Worm (Caenorhabditis elegans) whole organism, L4 larva: Measurements from ENCODE around the gene T16G1.5.
A peak's percentile ranks its signal among the peaks of the same experiment; 100 is the strongest.

Experiments used
- F10B5.3 ChIP-seq: sonication (generic microtip); optimal IDR thresholded peaks from 2 replicates; lab custom pipeline; 2016; ENCODE audit warnings: mild to moderate bottlenecking, missing genetic modification characterization, missing compliant biosample characterization
- F26F4.8 ChIP-seq: fragments of 200-800 bp; sonication (Bioruptor generic); conservative IDR thresholded peaks from 2 replicates; pipeline ENCODE4 v1.3.6; 2022; ENCODE audit warnings: missing genetic modification characterization, missing compliant biosample characterization
- F37D6.2 ChIP-seq: sonication (generic microtip); optimal IDR thresholded peaks from 2 replicates; lab custom pipeline; 2016; ENCODE audit warnings: mild to moderate bottlenecking, missing genetic modification characterization, missing compliant biosample characterization
- R02D3.7 ChIP-seq: fragments of 150-350 bp; sonication (generic microtip); optimal IDR thresholded peaks from 3 replicates; lab custom pipeline; 2014; ENCODE audit warnings: missing biosample characterization, missing genetic modification characterization
- ZK546.5 ChIP-seq, 2 experiments: sonication (generic microtip); optimal IDR thresholded peaks; 2 replicates each; lab custom pipeline; 2017; ENCODE audit warnings: missing biosample characterization in 2 of 2, missing genetic modification characterization in 2 of 2
- aha-1 ChIP-seq: fragments of 150-350 bp; peaks from one replicate; lab custom pipeline; 2014; ENCODE audit warnings: missing biosample characterization, missing genetic modification characterization
- aly-2 ChIP-seq: sonication (generic microtip); optimal IDR thresholded peaks from 2 replicates; lab custom pipeline; 2018; ENCODE audit warnings: missing biosample characterization, missing genetic modification characterization
- attf-4 ChIP-seq: sonication (generic microtip); optimal IDR thresholded peaks from 3 replicates; lab custom pipeline; 2017; ENCODE audit warnings: missing biosample characterization, missing genetic modification characterization
- ceh-32 ChIP-seq: sonication (generic microtip); optimal IDR thresholded peaks from 2 replicates; lab custom pipeline; 2016; ENCODE audit warnings: mild to moderate bottlenecking, missing genetic modification characterization, missing compliant biosample characterization; ENCODE audit not compliant: poor library complexity
- ceh-62 ChIP-seq: sonication (generic microtip); optimal IDR thresholded peaks from 2 replicates; lab custom pipeline; 2017; ENCODE audit warnings: missing biosample characterization, missing genetic modification characterization
- cey-2 ChIP-seq: sonication (generic microtip); optimal IDR thresholded peaks from 3 replicates; lab custom pipeline; 2017; ENCODE audit warnings: missing genetic modification characterization, mild to moderate bottlenecking, missing compliant biosample characterization, antibody characterized with exemption, borderline replicate concordance; ENCODE audit not compliant: insufficient read depth
- ctbp-1 ChIP-seq: fragments of 200-800 bp; sonication (Bioruptor generic); IDR thresholded peaks from 2 replicates; pipeline ENCODE4 v1.3.6; 2022; ENCODE audit warnings: missing genetic modification reagents, missing genetic modification characterization, missing compliant biosample characterization
- daf-16 ChIP-seq, 3 experiments: sonication (generic microtip); optimal IDR thresholded peaks; 2 replicates each; lab custom pipeline; 2016 to 2017; ENCODE audit warnings: missing genetic modification characterization in 3 of 3, missing genetic modification reagents in 3 of 3, mild to moderate bottlenecking in 2 of 3, missing compliant biosample characterization in 2 of 3, missing biosample characterization in 1 of 3, moderate library complexity in 1 of 3
- daf-19 ChIP-seq: fragments of 200-800 bp; sonication (Bioruptor generic); conservative IDR thresholded peaks from 2 replicates; pipeline ENCODE4 v1.3.6; 2022; ENCODE audit warnings: missing genetic modification characterization, missing compliant biosample characterization
- daf-8 ChIP-seq: fragments of 200-800 bp; sonication (Bioruptor generic); IDR thresholded peaks from 2 replicates; pipeline ENCODE4 v1.3.6; 2022; ENCODE audit warnings: missing genetic modification characterization, missing compliant biosample characterization
- dmd-6 ChIP-seq: fragments of 200-800 bp; sonication (Bioruptor generic); IDR thresholded peaks from 2 replicates; pipeline ENCODE4 v1.3.6; 2022; ENCODE audit warnings: missing genetic modification reagents, missing genetic modification characterization, missing compliant biosample characterization
- dmd-8 ChIP-seq: fragments of 200-800 bp; sonication (Bioruptor generic); IDR thresholded peaks from 2 replicates; pipeline ENCODE4 v1.3.6; 2022; ENCODE audit warnings: missing genetic modification characterization, missing compliant biosample characterization
- duxl-1 ChIP-seq: sonication (generic microtip); optimal IDR thresholded peaks from 2 replicates; lab custom pipeline; 2016; ENCODE audit warnings: mild to moderate bottlenecking, missing genetic modification characterization, moderate library complexity, missing compliant biosample characterization; ENCODE audit not compliant: poor library complexity
- dve-1 ChIP-seq: sonication (generic microtip); optimal IDR thresholded peaks from 2 replicates; lab custom pipeline; 2017; ENCODE audit warnings: antibody characterized with exemption, mild to moderate bottlenecking, missing genetic modification characterization, missing compliant biosample characterization; ENCODE audit not compliant: insufficient read depth
- egl-27 ChIP-seq: sonication (generic microtip); optimal IDR thresholded peaks from 3 replicates; lab custom pipeline; 2017; ENCODE audit warnings: missing biosample characterization, missing genetic modification reagents, missing genetic modification characterization
- fkh-10 ChIP-seq: fragments of 150-350 bp; optimal IDR thresholded peaks from 2 replicates; lab custom pipeline; 2014; ENCODE audit warnings: missing biosample characterization, missing genetic modification reagents, missing genetic modification characterization
- hlh-30 ChIP-seq: sonication (generic microtip); optimal IDR thresholded peaks from 2 replicates; lab custom pipeline; 2017; ENCODE audit warnings: antibody characterized with exemption, mild to moderate bottlenecking, missing genetic modification characterization, missing compliant biosample characterization; ENCODE audit not compliant: insufficient read depth
- lin-15B ChIP-seq: fragments of 150-350 bp; sonication (generic microtip); optimal IDR thresholded peaks from 3 replicates; lab custom pipeline; 2014; ENCODE audit warnings: missing biosample characterization, missing genetic modification characterization
- lsy-2 ChIP-seq, 2 experiments: fragments of 150-350 bp in 1 of 2; sonication (generic microtip) in 1 of 2; optimal IDR thresholded peaks; 2 replicates each; lab custom pipeline; 2014 to 2017; ENCODE audit warnings: missing biosample characterization in 2 of 2, missing genetic modification characterization in 2 of 2
- madf-5 ChIP-seq, 2 experiments: fragments of 200-800 bp; sonication (Bioruptor generic); IDR thresholded peaks; 2 replicates each; pipeline ENCODE4 v1.3.6; 2022; ENCODE audit warnings: missing compliant biosample characterization in 2 of 2, missing genetic modification characterization in 2 of 2
- madf-9 ChIP-seq: fragments of 200-800 bp; sonication (Bioruptor generic); conservative IDR thresholded peaks from 2 replicates; pipeline ENCODE4 v1.3.6; 2022; ENCODE audit warnings: missing genetic modification reagents, missing genetic modification characterization, missing compliant biosample characterization
- mdt-29 ChIP-seq: fragments of 200-800 bp; sonication (Bioruptor generic); IDR thresholded peaks from 2 replicates; pipeline ENCODE4 v1.3.6; 2022; ENCODE audit warnings: missing genetic modification reagents, missing genetic modification characterization, missing compliant biosample characterization
- mes-2 ChIP-seq: sonication (generic microtip); optimal IDR thresholded peaks from 2 replicates; lab custom pipeline; 2016; ENCODE audit warnings: missing genotype, mild to moderate bottlenecking, missing genetic modification characterization, missing compliant biosample characterization; ENCODE audit not compliant: poor library complexity, severe bottlenecking
- mxl-2 ChIP-seq: fragments of 200-800 bp; sonication (Bioruptor generic); conservative IDR thresholded peaks from 2 replicates; pipeline ENCODE4 v1.3.6; 2022; ENCODE audit warnings: missing genetic modification reagents, missing genetic modification characterization, missing compliant biosample characterization
- nhr-10 ChIP-seq: fragments of 150-350 bp; optimal IDR thresholded peaks from 2 replicates; lab custom pipeline; 2014; ENCODE audit warnings: missing biosample characterization, missing genetic modification characterization
- nhr-11 ChIP-seq: fragments of 150-350 bp; optimal IDR thresholded peaks from 2 replicates; lab custom pipeline; 2014; ENCODE audit warnings: missing biosample characterization, missing genetic modification characterization
- nhr-237 ChIP-seq: sonication (generic microtip); optimal IDR thresholded peaks from 2 replicates; lab custom pipeline; 2017; ENCODE audit warnings: missing biosample characterization, missing genetic modification characterization
- nhr-28 ChIP-seq: fragments of 150-350 bp; optimal IDR thresholded peaks from 2 replicates; lab custom pipeline; 2014; ENCODE audit warnings: missing biosample characterization, missing genetic modification characterization
- nhr-48 ChIP-seq: sonication (generic microtip); optimal IDR thresholded peaks from 2 replicates; lab custom pipeline; 2016; ENCODE audit warnings: mild to moderate bottlenecking, missing genetic modification characterization, missing compliant biosample characterization
- pqm-1 ChIP-seq: sonication (generic microtip); optimal IDR thresholded peaks from 2 replicates; lab custom pipeline; 2017; ENCODE audit warnings: missing biosample characterization, missing genetic modification characterization
- sdz-12 ChIP-seq: fragments of 200-800 bp; sonication (Bioruptor generic); optimal IDR thresholded peaks from 2 replicates; lab custom pipeline; 2018; ENCODE audit warnings: mild to moderate bottlenecking, missing genetic modification characterization, missing compliant biosample characterization
- snpc-4 ChIP-seq: fragments of 150-350 bp; optimal IDR thresholded peaks from 2 replicates; lab custom pipeline; 2014; ENCODE audit warnings: missing biosample characterization, missing genetic modification characterization
- tag-97 ChIP-seq: fragments of 200-800 bp; sonication (Bioruptor generic); IDR thresholded peaks from 2 replicates; pipeline ENCODE4 v1.3.6; 2022; ENCODE audit warnings: missing genetic modification characterization, missing compliant biosample characterization
- unc-62 ChIP-seq, 3 experiments: fragments of 150-350 bp in 1 of 3; sonication (generic microtip); optimal IDR thresholded peaks in 2 of 3; peaks in 1 of 3; 1 replicate in 1 of 3; 2 replicates in 2 of 3; lab custom pipeline; 2014 to 2017; ENCODE audit warnings: missing biosample characterization in 3 of 3, missing genetic modification characterization in 3 of 3, missing genetic modification reagents in 3 of 3, missing genotype in 1 of 3
- zag-1 ChIP-seq: fragments of 150-350 bp; optimal IDR thresholded peaks from 2 replicates; lab custom pipeline; 2014; ENCODE audit warnings: missing biosample characterization, missing genetic modification characterization
- zip-2 ChIP-seq: fragments of 150-350 bp; optimal IDR thresholded peaks from 2 replicates; lab custom pipeline; 2014; ENCODE audit warnings: missing biosample characterization, missing genetic modification characterization

The T16G1.5 gene

ce11 chrV:12933654-12934053, 5.7 kb downstream of the T16G1.5 start:
- TF ChIP-seq nhr-11 (tag; lab: Kevin White, UChicago), result no peak
- TF ChIP-seq R02D3.7 (tag; lab: Kevin White, UChicago), result no peak
- no peak for TF ChIP-seq egl-27
- no peak for TF ChIP-seq aha-1 (tag; lab: Kevin White, UChicago)
- no peak for TF ChIP-seq mdt-29 (GFP tag; lab: Robert Waterston, UW)
- TF ChIP-seq pqm-1 (tag; lab: Kevin White, UChicago), result peak; percentile 47
- TF ChIP-seq zag-1, result no peak
- TF ChIP-seq dmd-8, result no peak
- TF ChIP-seq nhr-237, result no peak
- no peak for TF ChIP-seq hlh-30
- TF ChIP-seq lin-15B (tag; lab: Kevin White, UChicago), result no peak
- no peak for TF ChIP-seq madf-9 (GFP tag; lab: Robert Waterston, UW)
- TF ChIP-seq daf-8 (GFP tag; lab: Robert Waterston, UW), result no peak
- TF ChIP-seq F26F4.8, result no peak
- no peak for TF ChIP-seq mes-2 (tag; lab: Kevin White, UChicago)
- TF ChIP-seq aly-2 (tag; lab: Kevin White, UChicago), result no peak
- peak; percentile 70 for TF ChIP-seq dmd-6 (GFP tag; lab: Robert Waterston, UW)
- no peak for TF ChIP-seq fkh-10 (GFP tag; lab: Kevin White, UChicago)
- no peak for TF ChIP-seq ceh-62 (tag; lab: Kevin White, UChicago)
- no peak for TF ChIP-seq daf-16 (GFP tag; optimal IDR thresholded peaks at IDR 0.05; lab: Kevin White, UChicago)
- peak; percentile 78 for TF ChIP-seq daf-16 (tag; optimal IDR thresholded peaks at IDR 0.05; lab: Kevin White, UChicago)
- TF ChIP-seq ceh-32 (tag; lab: Kevin White, UChicago), result no peak
- no peak for TF ChIP-seq duxl-1
- TF ChIP-seq sdz-12, result no peak
- no peak for TF ChIP-seq cey-2 (tag; lab: Kevin White, UChicago)
- TF ChIP-seq dve-1 (tag; lab: Kevin White, UChicago), result peak; percentile 44
- no peak for TF ChIP-seq ctbp-1 (GFP tag; lab: Robert Waterston, UW)
- no peak for TF ChIP-seq ZK546.5 (tag; optimal IDR thresholded peaks at IDR 0.05; lab: Kevin White, UChicago)
- no peak for TF ChIP-seq nhr-48 (tag; lab: Kevin White, UChicago)
- no peak for TF ChIP-seq F37D6.2 (tag; lab: Kevin White, UChicago)
- no peak for TF ChIP-seq nhr-10
- no peak for TF ChIP-seq attf-4 (tag; lab: Kevin White, UChicago)
- peak; percentile 48 for TF ChIP-seq nhr-28
- TF ChIP-seq snpc-4 (tag; lab: Kevin White, UChicago), result no peak
- no peak for TF ChIP-seq mxl-2 (GFP tag; lab: Robert Waterston, UW)
- TF ChIP-seq lsy-2 (tag; optimal IDR thresholded peaks at IDR 0.05; lab: Kevin White, UChicago), result no peak
- TF ChIP-seq F10B5.3 (tag; lab: Kevin White, UChicago), result no peak

DNA sequence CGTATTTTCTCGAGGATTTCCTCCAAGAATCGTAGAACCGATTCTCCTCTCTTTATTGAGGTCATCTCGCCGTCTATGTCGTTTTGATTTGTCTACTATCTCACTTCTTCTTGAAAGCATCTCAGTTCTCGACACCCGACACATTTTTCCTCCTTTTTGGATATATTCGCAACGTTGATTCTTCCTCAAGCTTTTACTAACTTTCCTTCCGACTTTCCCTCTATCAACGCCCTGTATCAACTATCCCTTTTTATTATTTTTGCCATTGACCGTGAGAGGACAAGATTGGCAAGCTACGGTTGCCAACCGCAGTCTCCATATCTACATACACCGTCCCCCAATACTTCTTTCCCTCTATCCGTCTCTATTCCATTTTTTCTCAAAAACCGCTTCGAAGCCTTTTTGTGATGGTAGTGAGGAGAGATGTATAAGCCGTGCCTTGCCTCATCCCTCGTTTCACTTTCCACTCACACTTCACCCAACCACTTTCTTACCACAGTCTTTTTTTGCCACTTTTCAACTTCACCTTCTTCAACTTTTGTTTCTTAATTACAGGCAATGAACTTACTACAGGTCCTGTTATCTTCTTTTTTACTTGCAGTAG, 10.3 kb downstream of the T16G1.5 start, which contains the start of gene T16G1.2:
Gene T16G1.2 (plus strand): TSS at position 554 of the 604 bp plus-strand sequence.
- TF ChIP-seq unc-62 (GFP tag; optimal IDR thresholded peaks at IDR 0.05 in 1 of 2; lab: Kevin White, UChicago) (peak in 1 of 2 experiments; percentile 11), unc-62 (tag; optimal IDR thresholded peaks at IDR 0.05; lab: Kevin White, UChicago) (no peak), tag-97 (no peak), zip-2 (tag; lab: Kevin White, UChicago) (no peak), madf-5 (GFP tag; IDR thresholded peaks at IDR 0.05; lab: Robert Waterston, UW) (no peak), ceh-32 (tag; lab: Kevin White, UChicago) (no peak), daf-19 (no peak), attf-4 (tag; lab: Kevin White, UChicago) (no peak)
